Worm (Caenorhabditis elegans): ENCODE results near the gene cyn-11.

Gene cyn-11

ce11 chrII:8747246-8747938 lies 31.3 kb upstream of the cyn-11 start (continued):
- TF ChIP-seq madf-10 (tag; optimal IDR thresholded peaks at IDR 0.05) (peak; percentile 60), rcor-1 (GFP tag; IDR thresholded peaks at IDR 0.05) (0 out of 2 replicates have a peak, but pooled peaks have one; percentile 9), cebp-1 (GFP tag; IDR thresholded peaks at IDR 0.05) (peak; percentile 51; the same call in 1 of the 2 replicates), cebp-1 (tag; optimal IDR thresholded peaks at IDR 0.05) (peak; percentile 86), lin-54 (GFP tag; optimal IDR thresholded peaks at IDR 0.05) (peak; percentile 46), ekl-4 (GFP tag; IDR thresholded peaks at IDR 0.05) (no peak; the same call in 1 of the 2 replicates), F39B2.1 (GFP tag; IDR thresholded peaks at IDR 0.05) (no peak), gei-17 (GFP tag; optimal IDR thresholded peaks at IDR 0.05) (no peak), F33H1.4 (GFP tag; IDR thresholded peaks at IDR 0.05) (no peak), B0336.3 (GFP tag; IDR thresholded peaks at IDR 0.05) (peak; percentile 88), dpff-1 (tag; optimal IDR thresholded peaks at IDR 0.05) (no peak), F22D6.2 (tag; optimal IDR thresholded peaks at IDR 0.05) (peak; percentile 34), egl-18 (GFP tag; IDR thresholded peaks at IDR 0.05) (no peak), nhr-90 (tag; optimal IDR thresholded peaks at IDR 0.05) (peak; percentile 88), D2030.7 (GFP tag; IDR thresholded peaks at IDR 0.05) (no peak), snpc-1.3 (tag; optimal IDR thresholded peaks at IDR 0.05; ENCODE audit: insufficient read depth) (peak; percentile 55), lir-1 (GFP tag; conservative IDR thresholded peaks at IDR 0.05) (peak; percentile 5; the same call in 1 of the 2 replicates), hmg-20 (GFP tag; IDR thresholded peaks at IDR 0.05) (peak; percentile 36; the same call in 1 of the 2 replicates), aptf-3 (GFP tag; IDR thresholded peaks at IDR 0.05) (peak; percentile 63), B0035.1 (tag; optimal IDR thresholded peaks at IDR 0.05) (peak; percentile 62), tlf-1 (GFP tag; optimal IDR thresholded peaks at IDR 0.05) (peak; percentile 90), lin-40 (tag; optimal IDR thresholded peaks at IDR 0.05) (peak; percentile 68), pbrm-1 (GFP tag; IDR thresholded peaks at IDR 0.05) (peak; percentile 66; the same call in 1 of the 2 replicates), lin-35 (GFP tag; optimal IDR thresholded peaks at IDR 0.05) (peak in 1 of 3 experiments; percentile 55), ama-1 (optimal IDR thresholded peaks at IDR 0.05) (peak; percentile 96), ama-1 (GFP tag; optimal IDR thresholded peaks at IDR 0.05) (no peak), rpc-1 (optimal IDR thresholded peaks at IDR 0.05) (no peak), rpc-1 (tag; optimal IDR thresholded peaks at IDR 0.05) (no peak), ZK185.1 (tag; optimal IDR thresholded peaks at IDR 0.05; ENCODE audit: poor library complexity, severe bottlenecking) (peak; percentile 4), B0019.2 (GFP tag; conservative IDR thresholded peaks at IDR 0.05) (no peak), let-607 (tag; optimal IDR thresholded peaks at IDR 0.05) (peak; percentile 39 to 41), tbx-9 (tag; optimal IDR thresholded peaks at IDR 0.05; ENCODE audit: borderline replicate concordance) (no peak), cebp-2 (GFP tag; IDR thresholded peaks at IDR 0.05) (0 out of 2 replicates have a peak, but pooled peaks have one; percentile 23), attf-3 (GFP tag; conservative IDR thresholded peaks at IDR 0.05) (no peak), egl-44 (GFP tag; IDR thresholded peaks at IDR 0.05) (0 out of 2 replicates have a peak, but pooled peaks have one; percentile 10), repo-1 (tag; optimal IDR thresholded peaks at IDR 0.05) (peak; percentile 98), madf-6 (GFP tag; IDR thresholded peaks at IDR 0.05) (peak; percentile 32; the same call in 1 of the 2 replicates), C06A6.2 (GFP tag; conservative IDR thresholded peaks at IDR 0.05) (peak; percentile 50), ztf-25 (GFP tag; IDR thresholded peaks at IDR 0.05) (peak; percentile 50; the same call in 1 of the 2 replicates), hlh-12 (tag; optimal IDR thresholded peaks at IDR 0.05) (no peak), snpc-3.4 (tag; optimal IDR thresholded peaks at IDR 0.05) (no peak), Y53F4B.3 (GFP tag; IDR thresholded peaks at IDR 0.05) (0 out of 2 replicates have a peak, but pooled peaks have one; percentile 25), ztf-26 (tag; optimal IDR thresholded peaks at IDR 0.05) (no peak), F23B12.7 (tag; optimal IDR thresholded peaks at IDR 0.05; ENCODE audit: insufficient read depth) (no peak), let-526 (GFP tag; IDR thresholded peaks at IDR 0.05) (peak; percentile 51), nhr-27 (tag; optimal IDR thresholded peaks at IDR 0.05) (peak; percentile 54), attf-5 (GFP tag; optimal IDR thresholded peaks at IDR 0.05) (peak; percentile 70)
